Fruit fly (Drosophila melanogaster): ENCODE results near the gene tara.

Gene tara

dm6 chr3R:16260385-16261169 is 35.1 kb downstream of the tara start (continued):
- TF ChIP-seq CG43689 (GFP tag; IDR thresholded peaks at IDR 0.05) (no peak), CG10543 (GFP tag; optimal IDR thresholded peaks at IDR 0.05) (peak; percentile 54), ind (GFP tag; optimal IDR thresholded peaks at IDR 0.05) (peak; percentile 74), Blimp-1 (GFP tag; optimal IDR thresholded peaks at IDR 0.05) (no peak), Hr3 (GFP tag; optimal IDR thresholded peaks at IDR 0.05) (peak; percentile 72), CG8765 (GFP tag; IDR thresholded peaks at IDR 0.05) (peak; percentile 44; the same call in 1 of the 2 replicates), dimm (GFP tag; IDR thresholded peaks at IDR 0.05) (no peak), Fer2 (tag; optimal IDR thresholded peaks at IDR 0.05) (peak; percentile 25), CG30431 (GFP tag; optimal IDR thresholded peaks at IDR 0.05) (peak; percentile 62), gt (GFP tag; IDR thresholded peaks at IDR 0.05) (no peak), Med (GFP tag) (peak; percentile 95), CG14050 (GFP tag; IDR thresholded peaks at IDR 0.05) (0 out of 3 replicates have a peak, but pooled peaks have one; percentile 30), chn (GFP tag; optimal IDR thresholded peaks at IDR 0.05) (peak; percentile 69), Hr78 (GFP tag; optimal IDR thresholded peaks at IDR 0.05) (no peak), dpn (GFP tag; optimal IDR thresholded peaks at IDR 0.05) (peak; percentile 73 to 78), luna (GFP tag; optimal IDR thresholded peaks at IDR 0.05) (no peak), CG11504 (tag; optimal IDR thresholded peaks at IDR 0.05) (no peak), CG18476 (GFP tag; optimal IDR thresholded peaks at IDR 0.05) (peak; percentile 39), Deaf1 (tag; optimal IDR thresholded peaks at IDR 0.05) (no peak), CG4730 (GFP tag; IDR thresholded peaks at IDR 0.05) (peak; percentile 60), CG1233 (GFP tag; optimal IDR thresholded peaks at IDR 0.05) (peak; percentile 72), CG13424 (tag; optimal IDR thresholded peaks at IDR 0.05) (peak; percentile 58), CG2120 (GFP tag; optimal IDR thresholded peaks at IDR 0.05) (peak; percentile 41), CG14441 (GFP tag; IDR thresholded peaks at IDR 0.05) (peak; percentile 41; the same call in 1 of the 2 replicates), CG9817 (tag; optimal IDR thresholded peaks at IDR 0.05) (peak; percentile 69), CG8388 (GFP tag; optimal IDR thresholded peaks at IDR 0.05) (peak; percentile 41), slp2 (GFP tag; optimal IDR thresholded peaks at IDR 0.05) (peak; percentile 72), fru (optimal IDR thresholded peaks at IDR 0.05) (no peak), CG3838 (GFP tag; optimal IDR thresholded peaks at IDR 0.05) (peak; percentile 45), CG33557 (GFP tag; optimal IDR thresholded peaks at IDR 0.05) (peak; percentile 30), gro (GFP tag; optimal IDR thresholded peaks at IDR 0.05) (peak; percentile 23), CG14667 (GFP tag; IDR thresholded peaks at IDR 0.05) (peak; percentile 56; the same call in 1 of the 2 replicates), CG6654 (GFP tag; optimal IDR thresholded peaks at IDR 0.05) (peak; percentile 34), ase (GFP tag; IDR thresholded peaks at IDR 0.05) (peak; percentile 60; the same call in 2 of the 3 replicates), CG11456 (GFP tag; IDR thresholded peaks at IDR 0.05) (peak; percentile 94), CG13296 (GFP tag; optimal IDR thresholded peaks at IDR 0.05) (no peak), Oaz (GFP tag; IDR thresholded peaks at IDR 0.05) (no peak; the same call in 1 of the 2 replicates), CG1832 (GFP tag; optimal IDR thresholded peaks at IDR 0.05) (no peak), sqz (GFP tag; optimal IDR thresholded peaks at IDR 0.05) (peak; percentile 74), NC2β (GFP tag; optimal IDR thresholded peaks at IDR 0.05) (peak; percentile 73), otp (GFP tag; IDR thresholded peaks at IDR 0.05) (peak; percentile 55), CG10979 (tag; optimal IDR thresholded peaks at IDR 0.05) (peak; percentile 60), mam (GFP tag; optimal IDR thresholded peaks at IDR 0.05) (peak; percentile 44), D19A (tag; optimal IDR thresholded peaks at IDR 0.05) (peak; percentile 31), ci (GFP tag; IDR thresholded peaks at IDR 0.05) (peak; percentile 94), Rx (GFP tag; IDR thresholded peaks at IDR 0.05) (peak; percentile 54), CG34422 (GFP tag; IDR thresholded peaks at IDR 0.05) (peak; percentile 66), CG7271 (tag; optimal IDR thresholded peaks at IDR 0.05) (peak; percentile 36), ken (GFP tag; IDR thresholded peaks at IDR 0.05) (peak; percentile 79), CG31365 (tag; optimal IDR thresholded peaks at IDR 0.05) (peak; percentile 99)
